Fruit fly (Drosophila melanogaster) whole organism, prepupa: ENCODE results near the gene CG13064.

Source experiments
- CG11902 ChIP-seq: fragments of 200-800 bp; sonication (Bioruptor generic); optimal IDR thresholded peaks from 3 replicates; lab custom pipeline; 2016; ENCODE audit warnings: missing biosample characterization, missing genetic modification characterization
- Eip78C ChIP-seq: fragments of 200-800 bp; sonication (Bioruptor generic); peaks from one replicate; lab custom pipeline; 2016; ENCODE audit warnings: missing biosample characterization, missing genetic modification characterization
- Sox15 ChIP-seq: fragments of 200-800 bp; sonication (Bioruptor generic); optimal IDR thresholded peaks from 3 replicates; lab custom pipeline; 2016; ENCODE audit warnings: missing biosample characterization, missing genetic modification characterization
- topi ChIP-seq: fragments of 200-800 bp; sonication (Bioruptor generic); optimal IDR thresholded peaks from 3 replicates; lab custom pipeline; 2016; ENCODE audit warnings: missing biosample characterization, missing genetic modification characterization

DNA sequence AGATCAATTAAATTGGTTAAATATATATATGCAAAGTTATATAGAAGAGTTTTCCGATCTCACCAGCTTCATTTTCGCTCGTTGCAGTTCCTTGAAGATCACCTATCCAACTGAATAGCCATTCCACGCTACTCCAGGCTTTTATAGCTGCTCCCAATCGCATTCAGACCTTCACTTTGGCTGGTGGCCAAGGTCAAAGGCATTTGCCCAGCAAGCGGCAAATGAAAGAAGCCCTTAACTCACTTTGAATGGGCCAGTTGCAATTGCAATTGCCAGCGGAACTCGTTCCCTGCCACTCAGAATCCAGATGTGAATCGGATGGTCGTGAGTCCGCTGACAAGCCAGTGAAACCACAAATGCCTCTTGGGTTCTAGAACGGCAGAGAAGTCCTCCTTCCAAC lies 18.7 kb upstream of the CG13064 start, which contains the start of gene CG34247:
- TF ChIP-seq Eip78C (GFP tag; lab: Kevin White, UChicago), result no peak
- TF ChIP-seq CG11902, result no peak
- TF ChIP-seq Sox15 (GFP tag; lab: Kevin White, UChicago), result no peak
- no peak for TF ChIP-seq topi (GFP tag; lab: Kevin White, UChicago)
